Worm (Caenorhabditis elegans) whole organism, young adult: ENCODE data around the gene dve-1.

Experiments
- B0035.1 ChIP-seq: sonication (generic microtip); optimal IDR thresholded peaks from 2 replicates; lab custom pipeline; 2016; ENCODE audit warnings: missing genetic modification characterization, mild to moderate bottlenecking, missing compliant biosample characterization, missing genotype, missing genetic modification reagents
- C06A6.2 ChIP-seq: fragments of 200-800 bp; sonication (Bioruptor generic); conservative IDR thresholded peaks from 2 replicates; pipeline ENCODE4 v1.3.6; 2022; ENCODE audit warnings: missing genetic modification characterization, missing compliant biosample characterization
- C17E4.6 ChIP-seq: fragments of 200-800 bp; sonication (Bioruptor generic); IDR thresholded peaks from 2 replicates; pipeline ENCODE4 v1.3.6; 2022; ENCODE audit warnings: missing genetic modification reagents, missing genetic modification characterization, missing compliant biosample characterization
- F22D6.2 ChIP-seq: sonication (generic microtip); optimal IDR thresholded peaks from 2 replicates; lab custom pipeline; 2016; ENCODE audit warnings: mild to moderate bottlenecking, missing genetic modification characterization, missing compliant biosample characterization
- F23B12.7 ChIP-seq: sonication (generic microtip); optimal IDR thresholded peaks from 2 replicates; lab custom pipeline; 2017; ENCODE audit warnings: missing genetic modification characterization, mild to moderate bottlenecking, missing compliant biosample characterization, antibody characterized with exemption, moderate library complexity; ENCODE audit not compliant: insufficient read depth
- F52B5.7 ChIP-seq: sonication (generic microtip); optimal IDR thresholded peaks from 2 replicates; lab custom pipeline; 2016; ENCODE audit warnings: mild to moderate bottlenecking, missing genetic modification characterization, missing compliant biosample characterization
- F57A8.1 ChIP-seq: fragments of 200-800 bp; sonication (Bioruptor generic); optimal IDR thresholded peaks from 2 replicates; lab custom pipeline; 2018; ENCODE audit warnings: mild to moderate bottlenecking, missing genetic modification characterization, moderate library complexity, missing compliant biosample characterization
- T07F8.4 ChIP-seq: sonication (generic microtip); optimal IDR thresholded peaks from 2 replicates; lab custom pipeline; 2016; ENCODE audit warnings: mild to moderate bottlenecking, missing genetic modification characterization, moderate library complexity, missing compliant biosample characterization
- Y53F4B.3 ChIP-seq: fragments of 200-800 bp; sonication (Bioruptor generic); IDR thresholded peaks from 2 replicates; pipeline ENCODE4 v1.3.6; 2022; ENCODE audit warnings: missing genetic modification reagents, missing genetic modification characterization, missing compliant biosample characterization
- Y67H2A.10 ChIP-seq: fragments of 200-800 bp; sonication (Bioruptor generic); conservative IDR thresholded peaks from 2 replicates; pipeline ENCODE4 v1.3.6; 2022; ENCODE audit warnings: missing genetic modification reagents, missing genetic modification characterization, missing compliant biosample characterization
- Y79H2A.3 ChIP-seq: fragments of 200-800 bp; sonication (Bioruptor generic); conservative IDR thresholded peaks from 2 replicates; pipeline ENCODE4 v1.3.6; 2022; ENCODE audit warnings: missing genetic modification reagents, missing genetic modification characterization, missing compliant biosample characterization
- ZK185.1 ChIP-seq: sonication (generic microtip); optimal IDR thresholded peaks from 2 replicates; lab custom pipeline; 2016; ENCODE audit warnings: mild to moderate bottlenecking, missing genetic modification characterization, missing compliant biosample characterization; ENCODE audit not compliant: poor library complexity, severe bottlenecking
- bed-2 ChIP-seq: fragments of 200-800 bp; sonication (Bioruptor generic); IDR thresholded peaks from 2 replicates; pipeline ENCODE4 v1.3.6; 2022; ENCODE audit warnings: missing genetic modification reagents, missing genetic modification characterization, missing compliant biosample characterization
- ceh-58 ChIP-seq: fragments of 200-800 bp; sonication (Bioruptor generic); IDR thresholded peaks from 2 replicates; pipeline ENCODE4 v1.3.6; 2022; ENCODE audit warnings: missing genetic modification characterization, missing compliant biosample characterization
- ceh-79 ChIP-seq: sonication (generic microtip); optimal IDR thresholded peaks from 2 replicates; lab custom pipeline; 2017; ENCODE audit warnings: mild to moderate bottlenecking, missing genetic modification characterization, missing compliant biosample characterization
- die-1 ChIP-seq: sonication (generic microtip); optimal IDR thresholded peaks from 2 replicates; lab custom pipeline; 2016; ENCODE audit warnings: missing genotype, mild to moderate bottlenecking, missing genetic modification characterization, missing compliant biosample characterization
- hmg-1.2 ChIP-seq: fragments of 200-800 bp; sonication (Bioruptor generic); IDR thresholded peaks from 2 replicates; pipeline ENCODE4 v1.3.6; 2022; ENCODE audit warnings: missing genetic modification reagents, missing genetic modification characterization, missing compliant biosample characterization
- hrde-1 ChIP-seq: sonication (generic microtip); optimal IDR thresholded peaks from 2 replicates; lab custom pipeline; 2016; ENCODE audit warnings: missing genetic modification characterization, mild to moderate bottlenecking, missing compliant biosample characterization, moderate library complexity, missing genotype, missing genetic modification reagents, borderline replicate concordance
- hsf-1 ChIP-seq: fragments of 200-800 bp; sonication (Bioruptor generic); IDR thresholded peaks from 2 replicates; pipeline ENCODE4 v1.3.6; 2022; ENCODE audit warnings: missing genetic modification reagents, missing genetic modification characterization, missing compliant biosample characterization
- let-526 ChIP-seq: fragments of 200-800 bp; sonication (Bioruptor generic); IDR thresholded peaks from 2 replicates; pipeline ENCODE4 v1.3.6; 2022; ENCODE audit warnings: missing genetic modification reagents, missing genetic modification characterization, missing compliant biosample characterization
- lin-26 ChIP-seq: fragments of 200-800 bp; sonication (Bioruptor generic); IDR thresholded peaks from 2 replicates; pipeline ENCODE4 v1.3.6; 2022; ENCODE audit warnings: missing genetic modification reagents, missing genetic modification characterization, missing compliant biosample characterization
- lin-40 ChIP-seq: sonication (generic microtip); optimal IDR thresholded peaks from 2 replicates; lab custom pipeline; 2016; ENCODE audit warnings: missing genetic modification characterization, mild to moderate bottlenecking, missing compliant biosample characterization, missing genotype, missing genetic modification reagents
- lin-54 ChIP-seq: fragments of 200-800 bp; sonication (Bioruptor generic); optimal IDR thresholded peaks from 2 replicates; lab custom pipeline; 2018; ENCODE audit warnings: mild to moderate bottlenecking, missing genetic modification characterization, missing compliant biosample characterization
- lsl-1 ChIP-seq: fragments of 200-800 bp; sonication (Bioruptor generic); optimal IDR thresholded peaks from 2 replicates; lab custom pipeline; 2018; ENCODE audit warnings: mild to moderate bottlenecking, missing genetic modification characterization, moderate library complexity, missing compliant biosample characterization
- mcd-1 ChIP-seq: fragments of 200-800 bp; sonication (Bioruptor generic); IDR thresholded peaks from 2 replicates; pipeline ENCODE4 v1.3.6; 2022; ENCODE audit warnings: missing genetic modification reagents, missing genetic modification characterization, missing compliant biosample characterization
- mel-28 ChIP-seq: sonication (generic microtip); optimal IDR thresholded peaks from 2 replicates; lab custom pipeline; 2016; ENCODE audit warnings: borderline replicate concordance, mild to moderate bottlenecking, missing genetic modification characterization, missing compliant biosample characterization
- mxl-1 ChIP-seq: sonication (generic microtip); optimal IDR thresholded peaks from 2 replicates; lab custom pipeline; 2016; ENCODE audit warnings: missing genetic modification characterization, missing compliant biosample characterization
- nfya-1 ChIP-seq: sonication (generic microtip); optimal IDR thresholded peaks from 2 replicates; lab custom pipeline; 2017; ENCODE audit warnings: antibody characterized with exemption, missing compliant biosample characterization, missing genetic modification characterization, borderline replicate concordance; ENCODE audit not compliant: insufficient read depth
- nfyb-1 ChIP-seq: fragments of 200-800 bp; sonication (Bioruptor generic); IDR thresholded peaks from 2 replicates; pipeline ENCODE4 v1.3.6; 2022; ENCODE audit warnings: missing genetic modification reagents, missing genetic modification characterization, missing compliant biosample characterization
- nhr-27 ChIP-seq: fragments of 200-800 bp; sonication (Bioruptor generic); optimal IDR thresholded peaks from 2 replicates; lab custom pipeline; 2018; ENCODE audit warnings: mild to moderate bottlenecking, missing genetic modification characterization, moderate library complexity, missing compliant biosample characterization
- nhr-80 ChIP-seq: sonication (generic microtip); optimal IDR thresholded peaks from 2 replicates; lab custom pipeline; 2016; ENCODE audit warnings: missing genetic modification characterization, missing compliant biosample characterization
- nhr-90 ChIP-seq: sonication (generic microtip); optimal IDR thresholded peaks from 2 replicates; lab custom pipeline; 2016; ENCODE audit warnings: missing genotype, mild to moderate bottlenecking, missing genetic modification characterization, missing compliant biosample characterization
- rcor-1 ChIP-seq: fragments of 200-800 bp; sonication (Bioruptor generic); IDR thresholded peaks from 2 replicates; pipeline ENCODE4 v1.3.6; 2022; ENCODE audit warnings: missing genetic modification reagents, missing genetic modification characterization, missing compliant biosample characterization
- repo-1 ChIP-seq: sonication (generic microtip); optimal IDR thresholded peaks from 2 replicates; lab custom pipeline; 2017; ENCODE audit warnings: mild to moderate bottlenecking, missing genetic modification characterization, missing compliant biosample characterization
- sea-2 ChIP-seq: fragments of 200-800 bp; sonication (Bioruptor generic); IDR thresholded peaks from 2 replicates; pipeline ENCODE4 v1.3.6; 2022; ENCODE audit warnings: missing genetic modification characterization, missing compliant biosample characterization
- snpc-1.3 ChIP-seq: sonication (generic microtip); optimal IDR thresholded peaks from 2 replicates; lab custom pipeline; 2017; ENCODE audit warnings: missing genetic modification characterization, mild to moderate bottlenecking, missing compliant biosample characterization, antibody characterized with exemption, moderate library complexity, missing genotype, missing genetic modification reagents; ENCODE audit not compliant: insufficient read depth
- snpc-3.4 ChIP-seq: sonication (generic microtip); optimal IDR thresholded peaks from 2 replicates; lab custom pipeline; 2017; ENCODE audit warnings: missing genetic modification characterization, mild to moderate bottlenecking, missing compliant biosample characterization, antibody characterized with exemption, moderate library complexity, missing genotype, missing genetic modification reagents
- tbp1 ChIP-seq: fragments of 200-800 bp; sonication (Bioruptor generic); optimal IDR thresholded peaks from 2 replicates; lab custom pipeline; 2018; ENCODE audit warnings: mild to moderate bottlenecking, missing genetic modification characterization, missing compliant biosample characterization
- unc-130 ChIP-seq: sonication (generic microtip); optimal IDR thresholded peaks from 2 replicates; lab custom pipeline; 2016; ENCODE audit warnings: missing genetic modification reagents, missing genetic modification characterization, missing compliant biosample characterization
- unc-62 ChIP-seq: fragments of 150-350 bp; optimal IDR thresholded peaks from 2 replicates; lab custom pipeline; 2014; ENCODE audit warnings: missing biosample characterization, missing genetic modification reagents, missing genetic modification characterization
- ztf-18 ChIP-seq: sonication (generic microtip); optimal IDR thresholded peaks from 2 replicates; lab custom pipeline; 2016; ENCODE audit warnings: missing genotype, mild to moderate bottlenecking, missing genetic modification characterization, missing compliant biosample characterization
- ztf-28 ChIP-seq: fragments of 200-800 bp; sonication (Bioruptor generic); IDR thresholded peaks from 2 replicates; pipeline ENCODE4 v1.3.6; 2022; ENCODE audit warnings: missing genetic modification reagents, missing genetic modification characterization, missing compliant biosample characterization
- ztf-3 ChIP-seq: fragments of 200-800 bp; sonication (Bioruptor generic); optimal IDR thresholded peaks from 2 replicates; lab custom pipeline; 2018; ENCODE audit warnings: mild to moderate bottlenecking, missing genetic modification characterization, missing compliant biosample characterization
- ztf-6 ChIP-seq: fragments of 200-800 bp; sonication (Bioruptor generic); IDR thresholded peaks from 2 replicates; pipeline ENCODE4 v1.3.6; 2022; ENCODE audit warnings: missing genetic modification reagents, missing genetic modification characterization, missing compliant biosample characterization

Gene dve-1

DNA sequence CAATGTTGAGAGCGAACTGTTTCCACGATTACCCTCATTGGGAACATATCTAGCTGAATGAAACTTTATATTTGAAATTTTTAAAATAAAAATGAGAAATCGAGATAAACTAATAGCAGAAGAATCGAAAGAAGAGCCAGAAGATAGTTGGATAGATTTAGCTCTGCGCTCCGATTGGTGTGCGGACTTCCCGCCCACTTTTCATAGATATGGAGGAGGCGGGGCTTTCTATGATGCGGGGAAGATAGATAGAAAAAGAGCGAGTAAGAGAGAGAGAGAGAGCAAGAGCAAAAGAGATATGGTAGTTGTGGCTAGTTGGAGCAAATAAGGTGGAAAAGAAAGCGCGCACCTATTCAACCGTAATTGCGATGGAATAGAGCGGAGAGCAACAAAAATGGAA is at the start of gene dve-1:
TSS of gene dve-1 (minus strand) at position 66 of the 400 bp plus-strand sequence.
- 0 out of 2 replicates have a peak, but pooled peaks have one; percentile 30 for TF ChIP-seq nfyb-1 (GFP tag; lab: Robert Waterston, UW)
- no peak for TF ChIP-seq F57A8.1 (GFP tag; lab: Kevin White, UChicago)

DNA sequence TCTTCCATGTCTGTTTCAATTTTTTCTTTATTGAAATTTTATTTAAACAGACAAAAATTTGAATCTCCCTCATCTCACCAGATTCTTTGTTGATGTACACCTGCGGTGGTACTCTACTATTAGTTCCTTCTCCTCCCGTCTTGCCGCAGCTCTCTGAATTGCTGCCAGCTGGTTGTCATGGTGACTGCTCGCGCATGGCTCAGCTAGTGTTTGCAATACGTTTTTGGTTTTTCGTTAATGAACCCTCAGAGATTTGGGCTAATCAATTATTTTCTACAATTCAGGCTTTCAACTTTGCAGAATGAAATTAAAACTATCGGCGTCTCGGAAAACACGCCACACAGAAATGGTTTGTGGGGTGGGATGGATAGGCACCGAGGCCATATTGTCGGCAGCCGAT is 47.5 kb upstream of the dve-1 start, which contains the start of gene che-2:
TSS of gene che-2 (plus strand) at position 301 of the 400 bp plus-strand sequence.
- no peak for TF ChIP-seq Y67H2A.10
- no peak for TF ChIP-seq tbp1
- no peak for TF ChIP-seq let-526
- TF ChIP-seq snpc-1.3 = no peak
- no peak for TF ChIP-seq mxl-1 (tag; lab: Kevin White, UChicago)
- TF ChIP-seq ztf-28 (GFP tag; lab: Robert Waterston, UW) = no peak
- no peak for TF ChIP-seq nfya-1 (tag; lab: Kevin White, UChicago)
- no peak for TF ChIP-seq snpc-3.4
- no peak for TF ChIP-seq bed-2 (GFP tag; lab: Robert Waterston, UW)
- TF ChIP-seq hmg-1.2 (GFP tag; lab: Robert Waterston, UW) = no peak
- TF ChIP-seq nhr-80 = no peak
- no peak for TF ChIP-seq T07F8.4 (tag; lab: Kevin White, UChicago)

DNA sequence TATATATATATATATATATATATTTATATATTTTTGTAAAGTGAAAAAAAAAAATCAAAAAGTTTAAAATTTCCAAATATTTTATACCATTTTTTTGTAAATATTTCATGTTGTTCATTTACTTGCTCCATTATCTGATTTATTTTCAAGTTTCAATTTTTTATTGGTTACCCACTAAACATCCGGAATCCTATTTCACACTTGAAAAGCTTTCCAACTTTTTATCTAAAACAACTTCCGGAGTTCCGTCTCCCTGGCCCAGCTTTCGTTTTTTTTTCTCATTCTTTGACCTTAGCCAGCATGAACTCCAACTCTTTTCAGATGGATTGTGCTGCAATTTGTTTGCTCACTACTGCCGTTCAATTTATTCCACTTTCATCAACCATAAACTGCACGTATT is 42.6 kb upstream of the dve-1 start, which contains the start of gene F38G1.3:
TSS of gene F38G1.3 (plus strand) at position 301 of the 400 bp plus-strand sequence.
- TF ChIP-seq mel-28 (tag; lab: Kevin White, UChicago) (no peak), hrde-1 (no peak), ZK185.1 (tag; lab: Kevin White, UChicago) (no peak), unc-130 (GFP tag; lab: Kevin White, UChicago) (no peak), Y79H2A.3 (no peak), nhr-27 (no peak), F52B5.7 (no peak), nfya-1 (tag; lab: Kevin White, UChicago) (no peak), let-526 (no peak), sea-2 (GFP tag; lab: Robert Waterston, UW) (no peak), Y53F4B.3 (GFP tag; lab: Robert Waterston, UW) (no peak), ztf-18 (tag; lab: Kevin White, UChicago) (no peak), lin-26 (GFP tag; lab: Robert Waterston, UW) (no peak), nhr-90 (tag; lab: Kevin White, UChicago) (no peak), lsl-1 (GFP tag; lab: Kevin White, UChicago) (no peak), C06A6.2 (no peak), hsf-1 (GFP tag; lab: Robert Waterston, UW) (no peak), Y67H2A.10 (no peak), mxl-1 (tag; lab: Kevin White, UChicago) (no peak)

DNA sequence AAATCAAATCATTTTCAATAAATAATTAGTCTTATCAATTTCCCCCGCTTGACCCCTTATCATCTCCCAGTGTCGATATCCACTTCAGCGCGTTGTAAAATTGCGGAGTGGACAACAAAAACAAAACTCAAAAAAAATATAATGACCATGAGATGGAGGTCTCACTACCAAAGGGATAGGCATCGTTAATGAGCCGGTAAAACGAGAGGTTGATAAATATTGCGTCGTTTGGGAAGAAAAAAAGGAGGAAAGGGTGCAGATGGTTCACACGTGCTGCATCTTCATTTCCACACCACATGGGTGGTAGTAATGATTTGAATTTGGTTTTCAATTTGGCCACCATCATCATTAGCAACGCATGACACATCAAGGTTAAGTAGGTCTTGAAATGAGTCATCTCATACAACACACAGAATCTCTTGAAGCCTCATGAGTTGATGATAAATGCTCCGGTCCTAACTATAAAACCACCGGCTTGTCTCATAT is 33.8 kb upstream of the dve-1 start:
- TF ChIP-seq ceh-79 (tag; lab: Kevin White, UChicago) (no peak), lin-40 (tag; lab: Kevin White, UChicago) (no peak), B0035.1 (tag; lab: Kevin White, UChicago) (no peak), ztf-3 (GFP tag; lab: Kevin White, UChicago) (no peak), die-1 (tag; lab: Kevin White, UChicago) (no peak), repo-1 (tag; lab: Kevin White, UChicago) (no peak), F23B12.7 (tag; lab: Kevin White, UChicago) (no peak), nhr-27 (no peak), bed-2 (GFP tag; lab: Robert Waterston, UW) (no peak), ztf-6 (GFP tag; lab: Robert Waterston, UW) (no peak), ceh-58 (GFP tag; lab: Robert Waterston, UW) (no peak), mcd-1 (GFP tag; lab: Robert Waterston, UW) (no peak), lin-54 (no peak), nhr-90 (tag; lab: Kevin White, UChicago) (no peak), C17E4.6 (no peak), unc-62 (no peak), hmg-1.2 (GFP tag; lab: Robert Waterston, UW) (no peak), rcor-1 (GFP tag; lab: Robert Waterston, UW) (no peak), F22D6.2 (tag; lab: Kevin White, UChicago) (no peak)
